Worm (Caenorhabditis elegans): ENCODE measurements around the gene Y68A4A.10.

ce11 chrV:17215602-17216001 lies 13.7 kb downstream of the Y68A4A.10 start:
- TF ChIP-seq Y79H2A.3 (GFP tag; conservative IDR thresholded peaks at IDR 0.05): no peak
- TF ChIP-seq ZK185.1 (tag; optimal IDR thresholded peaks at IDR 0.05; ENCODE audit: poor library complexity, severe bottlenecking): no peak
- no peak for TF ChIP-seq lag-1 (GFP tag; IDR thresholded peaks at IDR 0.05)
- TF ChIP-seq snpc-1.3 (tag; optimal IDR thresholded peaks at IDR 0.05; ENCODE audit: insufficient read depth): no peak
- TF ChIP-seq madf-10 (tag; optimal IDR thresholded peaks at IDR 0.05): no peak
- no peak for TF ChIP-seq ama-1 (optimal IDR thresholded peaks at IDR 0.05)
- no peak for TF ChIP-seq ama-1 (GFP tag; optimal IDR thresholded peaks at IDR 0.05)
- no peak for TF ChIP-seq B0336.3 (GFP tag; IDR thresholded peaks at IDR 0.05)
- TF ChIP-seq pha-4 (tag; optimal IDR thresholded peaks at IDR 0.05): no peak
- no peak for TF ChIP-seq nhr-179 (tag; optimal IDR thresholded peaks at IDR 0.05)
- TF ChIP-seq gei-17 (GFP tag; optimal IDR thresholded peaks at IDR 0.05): no peak
- TF ChIP-seq efl-1 (GFP tag; optimal IDR thresholded peaks at IDR 0.05): no peak
- no peak for TF ChIP-seq bed-2 (GFP tag; IDR thresholded peaks at IDR 0.05)
- no peak for TF ChIP-seq ceh-91 (GFP tag; IDR thresholded peaks at IDR 0.05)
- no peak for TF ChIP-seq nhr-27 (tag; optimal IDR thresholded peaks at IDR 0.05)
